Worm (Caenorhabditis elegans) whole organism, L4/young adult: ENCODE results near the gene mtss-1.

Experiments
- W03F9.2 ChIP-seq: fragments of 150-350 bp; optimal IDR thresholded peaks from 2 replicates; lab custom pipeline; 2014; ENCODE audit warnings: missing biosample characterization, missing genetic modification characterization
- dao-5 ChIP-seq: sonication (generic microtip); optimal IDR thresholded peaks from 2 replicates; lab custom pipeline; 2016; ENCODE audit warnings: missing genotype, missing genetic modification characterization, moderate library complexity, missing compliant biosample characterization
- him-1 ChIP-seq: sonication (generic microtip); optimal IDR thresholded peaks from 2 replicates; lab custom pipeline; 2016; ENCODE audit warnings: missing genotype, missing genetic modification reagents, missing genetic modification characterization, missing compliant biosample characterization

mtss-1 gene

DNA sequence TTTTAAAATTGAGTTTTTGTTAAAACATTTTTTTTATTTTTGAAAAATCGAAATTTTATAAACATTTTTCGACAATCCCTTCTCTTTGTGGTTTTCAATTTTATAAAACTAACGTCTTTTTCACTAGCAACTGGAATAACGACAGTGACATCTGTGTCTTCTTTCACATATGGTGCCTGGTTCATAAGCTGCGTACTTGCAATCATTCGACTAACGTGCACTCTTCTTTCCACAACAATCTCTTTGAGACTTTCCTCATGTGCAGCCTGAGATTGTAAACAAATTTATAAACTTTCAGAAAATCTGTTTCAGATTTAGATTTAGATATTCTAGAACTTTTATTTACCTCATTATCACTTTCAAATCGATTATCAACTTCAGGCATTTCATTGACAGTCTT is 3.1 kb upstream of the mtss-1 start:
- TF ChIP-seq him-1 (tag; lab: Kevin White, UChicago): no peak
- TF ChIP-seq dao-5 (tag; lab: Kevin White, UChicago): no peak
- no peak for TF ChIP-seq W03F9.2 (tag; lab: Kevin White, UChicago)

ce11 chrIII:8766467-8766866 is 1.6 kb upstream of the mtss-1 start:
- TF ChIP-seq dao-5 (tag; lab: Kevin White, UChicago) (no peak), him-1 (tag; lab: Kevin White, UChicago) (no peak), W03F9.2 (tag; lab: Kevin White, UChicago) (no peak)

DNA sequence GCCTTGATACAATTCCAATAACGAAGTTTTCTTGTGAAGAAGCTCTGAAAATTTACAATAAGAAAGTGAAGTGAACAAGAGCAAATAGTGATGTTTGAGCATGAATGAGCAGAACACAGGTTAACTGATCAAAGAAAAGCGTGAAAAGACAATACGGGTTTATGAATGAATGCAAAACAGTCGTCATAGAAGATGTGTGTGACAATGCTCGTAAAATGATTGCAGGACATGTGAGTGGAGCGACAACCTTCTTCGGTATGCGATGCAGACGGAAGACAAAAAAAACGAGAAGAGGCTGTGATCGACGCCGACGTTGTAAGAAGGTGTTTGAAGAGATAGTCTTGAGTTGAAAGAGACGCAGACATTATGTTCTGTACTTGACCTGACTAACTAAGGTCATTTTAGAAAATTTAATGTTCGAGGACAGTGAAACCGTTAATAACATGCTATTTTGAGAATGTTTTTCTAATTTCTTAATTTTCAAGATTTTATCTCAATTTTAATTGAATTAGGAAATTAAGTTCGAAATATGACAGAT is 750 bp upstream of the mtss-1 start, which contains the start of gene mig-22:
Gene mig-22 (minus strand): TSS at position 51 of the 538 bp plus-strand sequence.
- TF ChIP-seq dao-5 (tag; lab: Kevin White, UChicago) (no peak), W03F9.2 (tag; lab: Kevin White, UChicago) (no peak), him-1 (tag; lab: Kevin White, UChicago) (no peak)

DNA sequence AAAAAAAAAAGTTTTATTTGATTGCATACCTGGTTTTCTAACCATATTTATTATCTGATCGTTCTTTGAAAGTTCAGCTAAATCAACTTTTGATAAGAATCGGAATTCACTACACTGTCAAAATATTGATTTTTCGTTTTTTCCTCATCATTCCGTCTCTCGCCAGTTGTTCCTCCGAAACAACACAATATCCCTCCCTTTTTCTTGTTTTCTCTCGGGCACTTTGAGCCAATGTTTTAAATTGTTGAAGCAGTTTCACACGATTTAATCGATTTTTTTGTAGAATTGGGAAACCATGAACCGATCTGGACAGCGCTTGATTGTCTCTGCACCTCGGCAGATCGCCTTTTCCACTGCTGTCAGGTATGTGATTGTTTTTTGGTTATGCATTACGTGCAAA is 1.1 kb downstream of the mtss-1 start, which contains the start of gene K02D10.1:
Gene K02D10.1 (plus strand): TSS at position 284 of the 400 bp plus-strand sequence.
- TF ChIP-seq W03F9.2 (tag; lab: Kevin White, UChicago): no peak
- TF ChIP-seq dao-5 (tag; lab: Kevin White, UChicago): no peak
- TF ChIP-seq him-1 (tag; lab: Kevin White, UChicago): no peak

DNA sequence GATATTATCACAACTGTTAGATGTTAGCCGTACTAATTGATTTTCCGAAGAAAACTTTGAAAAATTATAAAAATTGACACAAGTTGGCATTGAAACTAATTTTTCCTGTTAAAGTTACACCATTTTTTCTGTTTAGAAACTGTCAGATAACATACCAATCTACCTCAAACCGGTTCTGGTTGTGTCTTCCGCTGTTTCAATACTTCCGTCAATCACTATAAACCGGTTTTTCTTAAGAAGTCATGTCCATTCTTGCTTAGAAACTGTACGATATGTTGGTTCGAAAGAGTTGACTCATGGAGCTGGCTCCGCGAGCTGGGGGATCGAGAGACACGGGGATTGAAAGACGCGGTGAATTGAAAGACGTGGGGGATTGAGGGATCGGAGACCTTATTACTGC is 2.1 kb downstream of the mtss-1 start:
- no peak for TF ChIP-seq him-1 (tag; lab: Kevin White, UChicago)
- no peak for TF ChIP-seq dao-5 (tag; lab: Kevin White, UChicago)
- no peak for TF ChIP-seq W03F9.2 (tag; lab: Kevin White, UChicago)

DNA sequence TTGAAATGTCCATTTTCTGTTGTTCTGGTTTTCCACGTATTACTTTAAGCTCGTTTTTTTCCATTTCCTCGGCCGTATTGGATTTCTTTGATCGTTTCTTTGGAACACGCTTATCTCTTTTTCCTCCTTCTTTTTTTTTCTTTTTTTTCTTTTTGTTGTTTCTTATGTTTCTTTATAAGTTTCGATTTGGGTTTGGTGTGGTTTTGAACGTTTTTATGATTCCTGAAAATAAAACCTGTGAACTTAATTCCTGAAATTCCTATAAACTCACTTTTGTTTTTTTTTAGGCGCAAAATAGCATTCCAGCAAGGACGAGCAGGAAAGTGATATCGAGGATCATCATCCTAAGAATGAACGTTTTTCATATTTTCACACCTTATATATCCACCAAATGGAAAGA is 3.1 kb downstream of the mtss-1 start, which contains the start of gene K02D10.2:
Gene K02D10.2 (minus strand): TSS at position 101 of the 400 bp plus-strand sequence.
- TF ChIP-seq dao-5 (tag; lab: Kevin White, UChicago): no peak
- no peak for TF ChIP-seq him-1 (tag; lab: Kevin White, UChicago)
- no peak for TF ChIP-seq W03F9.2 (tag; lab: Kevin White, UChicago)

DNA sequence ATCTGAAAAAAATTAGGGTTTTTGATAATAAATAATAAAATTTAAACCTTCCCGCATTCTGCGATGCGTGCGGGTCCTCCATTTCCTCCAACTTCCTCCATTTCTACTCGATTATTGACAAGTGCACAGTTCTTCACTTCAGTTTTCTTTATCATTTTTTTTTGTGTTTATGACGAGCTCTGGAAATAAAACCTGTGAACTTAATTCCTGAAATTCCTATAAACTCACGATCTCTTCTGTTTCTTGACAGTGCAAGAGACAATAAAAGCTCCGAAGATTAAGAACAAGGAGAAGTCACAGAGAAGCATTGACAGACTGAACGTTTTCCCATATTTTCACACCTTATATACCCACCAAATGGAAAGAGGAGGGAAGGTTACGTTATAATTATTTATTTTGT is 3.7 kb downstream of the mtss-1 start, which contains the start of gene K02D10.3:
Gene K02D10.3 (minus strand): TSS at position 101 of the 400 bp plus-strand sequence.
- no peak for TF ChIP-seq dao-5 (tag; lab: Kevin White, UChicago)
- no peak for TF ChIP-seq W03F9.2 (tag; lab: Kevin White, UChicago)
- TF ChIP-seq him-1 (tag; lab: Kevin White, UChicago): no peak

DNA sequence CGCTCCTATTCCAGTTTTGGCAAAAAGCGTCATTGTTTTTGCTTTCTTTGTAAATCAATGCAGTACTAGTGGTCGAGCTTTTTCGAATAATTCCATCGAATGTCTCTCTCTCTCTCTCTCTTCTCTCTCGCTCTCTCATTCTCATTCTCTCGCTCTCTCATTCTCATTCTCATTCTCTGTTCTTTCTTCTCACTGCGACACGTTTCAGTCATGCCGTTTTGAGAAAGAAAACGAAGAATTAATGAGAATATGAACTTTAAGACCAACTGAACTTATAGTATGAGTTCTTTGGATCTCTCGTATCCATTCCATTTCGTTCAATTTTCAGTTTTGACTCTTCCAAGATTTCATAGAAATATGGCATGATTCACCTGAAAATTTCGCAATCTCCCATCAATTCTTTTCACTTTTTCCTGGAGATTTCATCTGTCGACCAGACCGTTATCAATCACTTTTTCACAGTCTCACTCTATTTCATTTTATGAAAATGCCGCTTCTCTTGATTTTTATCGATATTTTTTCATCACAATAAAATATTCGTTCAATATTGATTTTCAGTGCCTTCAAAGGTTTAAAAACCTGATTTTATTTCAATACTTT is 4.4 kb downstream of the mtss-1 start:
- no peak for TF ChIP-seq him-1 (tag; lab: Kevin White, UChicago)
- no peak for TF ChIP-seq W03F9.2 (tag; lab: Kevin White, UChicago)
- no peak for TF ChIP-seq dao-5 (tag; lab: Kevin White, UChicago)

DNA sequence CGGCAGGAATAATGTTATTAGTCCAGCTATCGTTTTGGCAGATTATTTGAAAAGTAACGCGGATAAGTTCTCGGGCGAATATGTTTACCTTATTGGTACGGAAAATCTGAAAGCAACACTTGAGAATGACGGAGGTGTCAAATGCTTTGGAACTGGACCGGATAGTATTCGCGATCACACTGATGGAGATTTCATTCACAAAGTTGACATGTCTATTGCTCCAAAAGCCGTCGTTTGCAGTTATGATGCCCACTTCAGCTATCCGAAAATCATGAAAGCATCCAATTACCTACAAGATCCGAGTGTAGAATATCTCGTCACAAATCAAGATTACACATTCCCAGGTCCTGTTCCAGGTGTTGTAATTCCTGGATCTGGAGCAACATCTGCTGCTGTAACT is 5.3 kb downstream of the mtss-1 start:
- no peak for TF ChIP-seq W03F9.2 (tag; lab: Kevin White, UChicago)
- no peak for TF ChIP-seq dao-5 (tag; lab: Kevin White, UChicago)
- TF ChIP-seq him-1 (tag; lab: Kevin White, UChicago): no peak

ce11 chrIII:8775953-8776352 is 7.8 kb downstream of the mtss-1 start, which contains the start of gene snap-29:
Gene snap-29 (plus strand): TSS chrIII:8776253.
- TF ChIP-seq W03F9.2 (tag; lab: Kevin White, UChicago) (no peak), him-1 (tag; lab: Kevin White, UChicago) (no peak), dao-5 (tag; lab: Kevin White, UChicago) (no peak)

DNA sequence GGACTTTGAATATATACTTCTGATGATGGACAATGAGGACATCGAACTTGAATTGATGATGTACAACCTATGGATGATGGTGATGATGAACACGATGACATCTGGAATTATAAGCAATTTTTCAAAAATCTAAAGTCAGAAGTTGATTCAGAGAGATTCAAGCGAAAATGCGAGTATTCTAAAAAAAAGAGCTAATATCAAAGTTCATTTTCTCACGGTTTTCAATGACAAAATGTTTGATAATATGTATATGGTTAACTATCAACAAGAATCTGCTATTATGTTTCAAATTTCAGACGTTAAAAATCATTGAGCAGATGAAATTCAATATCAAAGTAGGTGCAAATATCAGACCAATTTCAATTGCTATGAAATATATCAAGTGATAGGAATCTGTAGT is 11.8 kb downstream of the mtss-1 start, which contains the start of gene K02D10.4:
Gene K02D10.4 (minus strand): TSS at position 101 of the 400 bp plus-strand sequence.
- TF ChIP-seq dao-5 (tag; lab: Kevin White, UChicago) (no peak), W03F9.2 (tag; lab: Kevin White, UChicago) (no peak), him-1 (tag; lab: Kevin White, UChicago) (no peak)

- no peak for TF ChIP-seq him-1 (tag; lab: Kevin White, UChicago)
- no peak for TF ChIP-seq W03F9.2 (tag; lab: Kevin White, UChicago)
These were observed 12.4 kb downstream of the mtss-1 start for ce11 chrIII:8780473-8780872.

DNA sequence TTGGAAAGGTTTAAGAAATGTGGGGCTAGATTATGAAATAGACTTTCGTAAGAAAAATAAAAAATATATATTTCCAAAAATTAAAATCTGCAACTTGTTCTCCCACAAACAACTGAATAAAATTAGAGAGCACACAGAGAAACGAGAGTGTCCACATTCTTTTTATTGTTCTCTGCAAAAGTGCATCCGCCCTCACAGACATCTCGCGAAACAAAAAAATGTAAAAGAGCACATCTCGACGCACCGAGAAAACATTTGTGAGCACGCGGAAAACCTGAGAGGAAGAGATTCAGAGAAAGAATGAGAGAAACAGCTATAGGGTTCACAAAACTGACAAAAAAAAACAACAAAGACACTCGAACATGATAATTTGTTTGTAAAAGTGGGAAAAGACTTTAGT is 14.0 kb downstream of the mtss-1 start:
- TF ChIP-seq dao-5 (tag; lab: Kevin White, UChicago) (no peak), him-1 (tag; lab: Kevin White, UChicago) (no peak), W03F9.2 (tag; lab: Kevin White, UChicago) (no peak)

- no peak for TF ChIP-seq him-1 (tag; lab: Kevin White, UChicago)
- TF ChIP-seq dao-5 (tag; lab: Kevin White, UChicago): no peak
- no peak for TF ChIP-seq W03F9.2 (tag; lab: Kevin White, UChicago)
These were observed 14.6 kb downstream of the mtss-1 start for ce11 chrIII:8782744-8783143.
